Worm (Caenorhabditis elegans) whole organism, L4/young adult: ENCODE measurements around the gene twk-35.

Source experiments
- W03F9.2 ChIP-seq: fragments of 150-350 bp; optimal IDR thresholded peaks from 2 replicates; lab custom pipeline; 2014; ENCODE audit warnings: missing biosample characterization, missing genetic modification characterization
- him-1 ChIP-seq: sonication (generic microtip); optimal IDR thresholded peaks from 2 replicates; lab custom pipeline; 2016; ENCODE audit warnings: missing genotype, missing genetic modification reagents, missing genetic modification characterization, missing compliant biosample characterization

DNA sequence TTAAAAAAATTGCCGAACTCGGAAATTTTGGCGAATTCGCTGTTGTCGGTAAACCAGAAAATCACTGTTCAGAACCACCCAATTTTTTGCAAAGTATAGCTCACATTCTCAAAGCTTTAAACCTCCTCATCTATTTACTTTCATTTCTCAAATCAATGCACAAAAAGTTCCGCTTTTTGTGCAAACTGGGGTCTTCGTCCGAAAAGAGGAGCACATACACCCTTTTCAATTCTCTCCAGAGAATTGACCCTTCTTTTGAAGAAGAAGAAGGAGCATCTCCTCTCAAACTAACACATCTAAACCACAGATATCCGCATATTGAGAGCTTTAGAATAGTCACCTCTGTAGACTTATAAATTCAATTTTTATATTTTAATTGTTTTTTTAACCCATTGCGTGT, 12.5 kb downstream of the twk-35 start:
- TF ChIP-seq W03F9.2 (tag; lab: Kevin White, UChicago) = no peak
- TF ChIP-seq him-1 (tag; lab: Kevin White, UChicago) = no peak
